Worm (Caenorhabditis elegans): ENCODE data around the gene oac-14.

Gene oac-14

ce11 chrX:10145011-10145410 is 3.2 kb upstream of the oac-14 start:
- no peak for TF ChIP-seq M03D4.4 (tag; optimal IDR thresholded peaks at IDR 0.05)
- TF ChIP-seq pha-4 (tag; optimal IDR thresholded peaks at IDR 0.05): no peak
- TF ChIP-seq unc-62 (GFP tag; optimal IDR thresholded peaks at IDR 0.05): no peak
- TF ChIP-seq lsy-2 (tag; optimal IDR thresholded peaks at IDR 0.05): no peak
- TF ChIP-seq nhr-237 (tag; optimal IDR thresholded peaks at IDR 0.05): no peak
- no peak for TF ChIP-seq ham-2 (GFP tag; optimal IDR thresholded peaks at IDR 0.05)
- TF ChIP-seq nhr-12 (tag; optimal IDR thresholded peaks at IDR 0.05): no peak
- TF ChIP-seq bed-3 (GFP tag; optimal IDR thresholded peaks at IDR 0.05): peak; percentile 25
- no peak for TF ChIP-seq blmp-1 (tag; optimal IDR thresholded peaks at IDR 0.05)
- no peak for TF ChIP-seq nhr-76 (tag; optimal IDR thresholded peaks at IDR 0.05)
- no peak for TF ChIP-seq flh-1 (GFP tag; optimal IDR thresholded peaks at IDR 0.05)
- no peak for TF ChIP-seq drap-1 (GFP tag; optimal IDR thresholded peaks at IDR 0.05)
- peak; percentile 65 for TF ChIP-seq unc-120 (tag; optimal IDR thresholded peaks at IDR 0.05; ENCODE audit: poor library complexity, severe bottlenecking)
- no peak for TF ChIP-seq mab-5 (tag; optimal IDR thresholded peaks at IDR 0.05)
- TF ChIP-seq lin-32 (GFP tag; optimal IDR thresholded peaks at IDR 0.05): no peak
- TF ChIP-seq cnd-1 (tag; optimal IDR thresholded peaks at IDR 0.05): no peak
- no peak for TF ChIP-seq nhr-28 (tag; optimal IDR thresholded peaks at IDR 0.05)
- TF ChIP-seq ces-1 (GFP tag; optimal IDR thresholded peaks at IDR 0.05): no peak
- no peak for TF ChIP-seq lin-13 (tag; optimal IDR thresholded peaks at IDR 0.05)
- TF ChIP-seq nhr-2 (tag; optimal IDR thresholded peaks at IDR 0.05): no peak
- peak; percentile 28 for TF ChIP-seq ceh-43 (GFP tag; optimal IDR thresholded peaks at IDR 0.05)
- TF ChIP-seq elt-1 (tag; optimal IDR thresholded peaks at IDR 0.05; ENCODE audit: borderline replicate concordance, insufficient read depth): no peak
- TF ChIP-seq zip-8 (tag; optimal IDR thresholded peaks at IDR 0.05): no peak
- TF ChIP-seq unc-39 (tag; optimal IDR thresholded peaks at IDR 0.05): no peak
- peak; percentile 76 for TF ChIP-seq sptf-1 (tag; optimal IDR thresholded peaks at IDR 0.05)
- peak; percentile 21 for TF ChIP-seq mls-2 (tag; optimal IDR thresholded peaks at IDR 0.05)
- no peak for TF ChIP-seq snpc-4 (tag; optimal IDR thresholded peaks at IDR 0.05)
- TF ChIP-seq elt-3 (tag; optimal IDR thresholded peaks at IDR 0.05): no peak
- TF ChIP-seq sem-2 (GFP tag; optimal IDR thresholded peaks at IDR 0.05): no peak
- no peak for TF ChIP-seq tbx-8 (GFP tag; optimal IDR thresholded peaks at IDR 0.05)
- no peak for TF ChIP-seq mep-1 (tag; optimal IDR thresholded peaks at IDR 0.05)
- no peak for TF ChIP-seq ceh-83 (GFP tag; optimal IDR thresholded peaks at IDR 0.05)
- TF ChIP-seq hlh-1 (tag; optimal IDR thresholded peaks at IDR 0.05): no peak
- TF ChIP-seq ztf-11 (tag; optimal IDR thresholded peaks at IDR 0.05): no peak
- TF ChIP-seq ceh-39 (tag; optimal IDR thresholded peaks at IDR 0.05): no peak

- TF ChIP-seq unc-62 (GFP tag; optimal IDR thresholded peaks at IDR 0.05) (no peak), nhr-2 (tag; optimal IDR thresholded peaks at IDR 0.05) (no peak), ham-2 (GFP tag; optimal IDR thresholded peaks at IDR 0.05) (no peak), M03D4.4 (tag; optimal IDR thresholded peaks at IDR 0.05) (no peak), ces-1 (GFP tag; optimal IDR thresholded peaks at IDR 0.05) (no peak), unc-120 (tag; optimal IDR thresholded peaks at IDR 0.05; ENCODE audit: poor library complexity, severe bottlenecking) (no peak), nhr-28 (tag; optimal IDR thresholded peaks at IDR 0.05) (no peak)
These were observed 549 bp downstream of the oac-14 start for ce11 chrX:10141264-10141663.

DNA sequence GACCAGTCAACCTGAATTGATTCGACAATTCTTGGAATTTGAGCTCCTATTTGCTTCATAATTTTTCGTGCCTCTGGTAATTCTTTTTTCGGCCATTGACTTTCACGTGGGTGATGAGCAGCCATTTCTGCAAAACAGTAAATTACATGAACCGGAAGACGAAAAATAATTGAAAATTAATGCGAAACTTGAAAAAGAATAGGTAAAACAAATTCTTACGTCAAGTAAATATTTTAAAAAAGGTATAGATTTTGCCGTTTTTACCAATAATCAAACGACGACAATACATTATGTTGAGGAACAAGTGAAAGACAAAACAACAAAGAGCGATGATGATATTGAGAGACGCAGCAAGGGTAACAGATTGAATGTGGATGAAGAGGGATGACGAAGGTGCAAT is 3.3 kb downstream of the oac-14 start, which contains the start of gene moc-1:
TSS of gene moc-1 (minus strand) at position 127 of the 400 bp plus-strand sequence.
- TF ChIP-seq mls-2 (tag; optimal IDR thresholded peaks at IDR 0.05) (no peak), flh-1 (GFP tag; optimal IDR thresholded peaks at IDR 0.05) (no peak), nhr-2 (tag; optimal IDR thresholded peaks at IDR 0.05) (no peak), sptf-1 (tag; optimal IDR thresholded peaks at IDR 0.05) (no peak), cnd-1 (tag; optimal IDR thresholded peaks at IDR 0.05) (no peak), ceh-39 (tag; optimal IDR thresholded peaks at IDR 0.05) (no peak), ztf-11 (tag; optimal IDR thresholded peaks at IDR 0.05) (no peak), lin-32 (GFP tag; optimal IDR thresholded peaks at IDR 0.05) (no peak), mep-1 (tag; optimal IDR thresholded peaks at IDR 0.05) (no peak), tbx-8 (GFP tag; optimal IDR thresholded peaks at IDR 0.05) (no peak), ceh-83 (GFP tag; optimal IDR thresholded peaks at IDR 0.05) (no peak), hlh-1 (tag; optimal IDR thresholded peaks at IDR 0.05) (no peak), M03D4.4 (tag; optimal IDR thresholded peaks at IDR 0.05) (no peak)

DNA sequence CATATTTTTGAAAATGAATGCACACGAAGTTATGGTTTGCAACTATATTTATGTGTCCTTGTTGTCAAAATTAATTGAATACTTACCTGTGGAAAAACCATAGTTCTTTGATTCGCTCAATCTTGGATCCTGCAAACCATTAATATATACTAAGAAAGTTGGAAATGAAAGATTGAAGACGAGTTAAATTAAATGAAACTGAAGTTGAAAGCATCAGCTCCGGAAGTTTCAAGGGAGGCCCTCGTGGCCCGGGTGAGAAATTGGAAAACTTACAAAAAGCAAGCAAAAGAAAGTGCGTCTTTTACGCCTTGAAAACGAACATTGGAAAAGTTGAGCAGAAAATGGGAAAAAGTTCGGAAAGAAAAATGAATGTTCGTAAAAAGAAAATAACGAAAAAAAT is 8.7 kb downstream of the oac-14 start, which contains the start of gene unc-58:
TSS of gene unc-58 (minus strand) at position 101 of the 400 bp plus-strand sequence.
- TF ChIP-seq ces-1 (GFP tag; optimal IDR thresholded peaks at IDR 0.05) (no peak), zip-8 (tag; optimal IDR thresholded peaks at IDR 0.05) (no peak), hlh-1 (tag; optimal IDR thresholded peaks at IDR 0.05) (no peak), ceh-83 (GFP tag; optimal IDR thresholded peaks at IDR 0.05) (no peak), mab-5 (tag; optimal IDR thresholded peaks at IDR 0.05) (no peak), ceh-39 (tag; optimal IDR thresholded peaks at IDR 0.05) (no peak), snpc-4 (tag; optimal IDR thresholded peaks at IDR 0.05) (no peak), drap-1 (GFP tag; optimal IDR thresholded peaks at IDR 0.05) (no peak), mls-2 (tag; optimal IDR thresholded peaks at IDR 0.05) (no peak), lin-32 (GFP tag; optimal IDR thresholded peaks at IDR 0.05) (no peak), flh-1 (GFP tag; optimal IDR thresholded peaks at IDR 0.05) (no peak), elt-1 (tag; optimal IDR thresholded peaks at IDR 0.05; ENCODE audit: borderline replicate concordance, insufficient read depth) (no peak), unc-62 (GFP tag; optimal IDR thresholded peaks at IDR 0.05) (no peak), bed-3 (GFP tag; optimal IDR thresholded peaks at IDR 0.05) (no peak), ham-2 (GFP tag; optimal IDR thresholded peaks at IDR 0.05) (no peak), tbx-8 (GFP tag; optimal IDR thresholded peaks at IDR 0.05) (no peak), mep-1 (tag; optimal IDR thresholded peaks at IDR 0.05) (no peak), nhr-237 (tag; optimal IDR thresholded peaks at IDR 0.05) (no peak), nhr-12 (tag; optimal IDR thresholded peaks at IDR 0.05) (no peak)
